Worm (Caenorhabditis elegans): ENCODE measurements around the gene F26F2.11.

ce11 chrV:20573392-20573791, 22.2 kb downstream of the F26F2.11 start, which contains the start of gene F26F2.5:
- no peak for TF ChIP-seq ceh-13 (GFP tag; optimal IDR thresholded peaks at IDR 0.05)
- no peak for TF ChIP-seq pes-1 (GFP tag; IDR thresholded peaks at IDR 0.05)
- TF ChIP-seq flt-1 (GFP tag; IDR thresholded peaks at IDR 0.05): no peak
- no peak for TF ChIP-seq ama-1 (optimal IDR thresholded peaks at IDR 0.05)
- no peak for TF ChIP-seq hmbx-1 (tag; optimal IDR thresholded peaks at IDR 0.05)
- TF ChIP-seq aly-1 (tag; optimal IDR thresholded peaks at IDR 0.05): no peak
